Fruit fly (Drosophila melanogaster): ENCODE measurements around the gene Wdr82.

Gene Wdr82

DNA sequence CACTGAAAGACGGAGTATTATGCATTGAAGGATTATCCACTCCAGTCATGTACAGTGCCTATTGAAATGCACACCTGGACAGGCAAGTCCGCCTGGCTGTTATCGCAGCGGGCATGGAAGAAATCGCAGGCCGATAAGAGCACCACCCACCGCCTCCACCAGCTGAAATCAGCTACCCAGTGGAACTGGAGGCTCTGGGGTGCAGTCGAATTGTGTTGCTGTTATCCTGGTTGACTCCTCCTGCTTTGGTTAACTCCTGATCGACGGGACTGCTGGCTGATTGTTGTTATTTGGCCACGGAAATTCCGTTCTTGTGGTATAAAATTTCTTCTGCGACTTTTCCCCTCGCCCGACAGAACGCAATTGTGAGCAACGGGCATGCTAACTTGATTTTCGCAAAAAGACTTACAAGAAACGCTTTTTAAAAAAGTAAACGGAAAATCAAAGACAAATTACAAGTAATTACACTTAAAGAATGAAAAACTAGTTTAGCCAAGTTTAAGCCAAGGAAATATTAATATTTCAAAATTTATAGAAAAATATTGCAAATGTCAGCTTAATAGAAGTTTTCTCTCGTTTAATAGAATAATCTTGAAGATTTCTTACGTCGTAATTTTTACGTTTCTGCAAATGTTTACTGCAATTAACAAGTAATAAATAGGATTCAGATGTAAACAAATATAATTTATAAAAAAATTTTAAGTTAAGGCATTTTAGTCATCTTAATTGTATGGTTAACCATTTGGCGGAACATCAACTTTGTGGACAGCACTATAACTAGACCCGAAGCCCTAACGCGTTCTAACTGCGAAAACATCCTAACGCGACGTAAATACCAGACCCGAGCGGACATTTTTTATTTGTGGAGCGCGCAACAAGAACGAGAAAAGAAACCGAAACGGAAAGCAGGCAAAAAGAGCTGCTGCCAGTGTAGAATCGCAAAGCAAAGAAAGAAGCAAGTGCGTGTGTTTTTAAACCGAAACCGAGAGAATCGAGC, 40.9 kb downstream of the Wdr82 start, which contains the start of the genes CG13398 and Akap200 (continued):
- TF ChIP-seq CG1603 (tag; optimal IDR thresholded peaks at IDR 0.05) (peak; percentile 34), danr (GFP tag; IDR thresholded peaks at IDR 0.05) (no peak), CG9609 (GFP tag; optimal IDR thresholded peaks at IDR 0.05) (no peak), HmgZ (tag; optimal IDR thresholded peaks at IDR 0.05) (no peak), fd64A (GFP tag; optimal IDR thresholded peaks at IDR 0.05) (no peak), pb (GFP tag; optimal IDR thresholded peaks at IDR 0.05) (no peak), Nf-YB (GFP tag; optimal IDR thresholded peaks at IDR 0.05) (no peak), Ssrp (tag; optimal IDR thresholded peaks at IDR 0.05) (peak; percentile 37), yki (optimal IDR thresholded peaks at IDR 0.05) (no peak), pho (GFP tag; optimal IDR thresholded peaks at IDR 0.05) (peak; percentile 3), zen (tag; optimal IDR thresholded peaks at IDR 0.05) (peak; percentile 19), tio (GFP tag; optimal IDR thresholded peaks at IDR 0.05) (peak; percentile 52), Gsc (GFP tag; IDR thresholded peaks at IDR 0.05) (no peak), ro (GFP tag; IDR thresholded peaks at IDR 0.05) (no peak), bbx (GFP tag; IDR thresholded peaks at IDR 0.05; ENCODE audit: partially characterized antibody) (no peak; the same call in 1 of the 2 replicates), onecut (GFP tag; IDR thresholded peaks at IDR 0.05) (no peak), Dref (GFP tag; IDR thresholded peaks at IDR 0.05) (0 out of 2 replicates have a peak, but pooled peaks have one; percentile 20), vvl (GFP tag; IDR thresholded peaks at IDR 0.05) (no peak; the same call in none of the 2 replicates), Ravus (GFP tag; IDR thresholded peaks at IDR 0.05) (no peak), CG18262 (tag; optimal IDR thresholded peaks at IDR 0.05) (peak; percentile 46), Med (GFP tag) (peak; percentile 76), CG14965 (GFP tag; optimal IDR thresholded peaks at IDR 0.05; ENCODE audit: borderline replicate concordance) (no peak), Ada2b (GFP tag; IDR thresholded peaks at IDR 0.05) (no peak), nerfin-2 (GFP tag; IDR thresholded peaks at IDR 0.05; ENCODE audit: partially characterized antibody) (no peak), CG1792 (GFP tag; optimal IDR thresholded peaks at IDR 0.05) (no peak), CG8281 (tag; optimal IDR thresholded peaks at IDR 0.05) (no peak), CG16813 (GFP tag; IDR thresholded peaks at IDR 0.05; ENCODE audit: partially characterized antibody) (no peak), vnd (GFP tag; IDR thresholded peaks at IDR 0.05; ENCODE audit: partially characterized antibody) (no peak), rib (GFP tag; IDR thresholded peaks at IDR 0.05) (no peak), prd (optimal IDR thresholded peaks at IDR 0.05) (no peak), prd (GFP tag; IDR thresholded peaks at IDR 0.05) (peak; percentile 47; the same call in 1 of the 3 replicates), sug (tag; optimal IDR thresholded peaks at IDR 0.05) (peak; percentile 14), C15 (GFP tag; IDR thresholded peaks at IDR 0.05) (no peak), Meics (GFP tag; optimal IDR thresholded peaks at IDR 0.05) (peak; percentile 3), chn (GFP tag; optimal IDR thresholded peaks at IDR 0.05) (peak; percentile 50), CG13894 (tag; optimal IDR thresholded peaks at IDR 0.05) (no peak), B-H2 (GFP tag; optimal IDR thresholded peaks at IDR 0.05) (peak; percentile 29), Dip3 (GFP tag; optimal IDR thresholded peaks at IDR 0.05) (no peak), dpn (GFP tag; optimal IDR thresholded peaks at IDR 0.05) (peak in 1 of 2 experiments; percentile 9), Bgb (GFP tag; IDR thresholded peaks at IDR 0.05; ENCODE audit: partially characterized antibody) (0 out of 2 replicates have a peak, but pooled peaks have one; percentile 19), ash1 (GFP tag; optimal IDR thresholded peaks at IDR 0.05) (no peak), Spps (tag; optimal IDR thresholded peaks at IDR 0.05) (no peak), Ets65A (GFP tag) (no peak), dimm (GFP tag; IDR thresholded peaks at IDR 0.05) (no peak), dm (GFP tag; optimal IDR thresholded peaks at IDR 0.05) (no peak), CG8944 (GFP tag; optimal IDR thresholded peaks at IDR 0.05) (no peak), sob (GFP tag; IDR thresholded peaks at IDR 0.05) (no peak), CG2129 (GFP tag; IDR thresholded peaks at IDR 0.05; ENCODE audit: partially characterized antibody) (no peak), Oaz (GFP tag; IDR thresholded peaks at IDR 0.05) (no peak)

Data from whole organism, embryonic.